Worm (Caenorhabditis elegans) whole organism, late embryonic: ENCODE results near the gene C07A12.7.

Experiments
- C38D4.7 ChIP-seq: fragments of 200-800 bp; sonication (Bioruptor generic); optimal IDR thresholded peaks from 2 replicates; lab custom pipeline; 2018; ENCODE audit warnings: mild to moderate bottlenecking, missing genetic modification characterization, moderate library complexity, missing compliant biosample characterization
- F13H6.1 ChIP-seq: sonication (generic microtip); optimal IDR thresholded peaks from 2 replicates; lab custom pipeline; 2016; ENCODE audit warnings: missing genetic modification characterization, missing compliant biosample characterization
- K09A11.1 ChIP-seq: sonication (generic microtip); optimal IDR thresholded peaks from 2 replicates; lab custom pipeline; 2017; ENCODE audit warnings: antibody characterized with exemption, mild to moderate bottlenecking, missing genetic modification characterization, missing compliant biosample characterization; ENCODE audit not compliant: insufficient read depth
- T23F11.4 ChIP-seq: fragments of 200-800 bp; sonication (Bioruptor generic); optimal IDR thresholded peaks from 2 replicates; lab custom pipeline; 2018; ENCODE audit warnings: mild to moderate bottlenecking, missing genetic modification characterization, missing compliant biosample characterization
- ceh-14 ChIP-seq: sonication (generic microtip); optimal IDR thresholded peaks from 2 replicates; lab custom pipeline; 2016; ENCODE audit warnings: missing genotype, missing genetic modification characterization, missing compliant biosample characterization
- ceh-18 ChIP-seq: sonication (generic microtip); optimal IDR thresholded peaks from 2 replicates; lab custom pipeline; 2016; ENCODE audit warnings: missing genetic modification characterization, missing compliant biosample characterization
- ceh-19 ChIP-seq: fragments of 200-800 bp; sonication (Bioruptor generic); optimal IDR thresholded peaks from 2 replicates; lab custom pipeline; 2018; ENCODE audit warnings: mild to moderate bottlenecking, missing genetic modification characterization, missing compliant biosample characterization
- ceh-24 ChIP-seq: sonication (generic microtip); optimal IDR thresholded peaks from 2 replicates; lab custom pipeline; 2016; ENCODE audit warnings: mild to moderate bottlenecking, missing genetic modification characterization, missing compliant biosample characterization
- ceh-34 ChIP-seq: sonication (generic microtip); optimal IDR thresholded peaks from 2 replicates; lab custom pipeline; 2016; ENCODE audit warnings: mild to moderate bottlenecking, missing genetic modification characterization, missing compliant biosample characterization
- ceh-6 ChIP-seq: fragments of 200-800 bp; sonication (Bioruptor generic); optimal IDR thresholded peaks from 2 replicates; lab custom pipeline; 2018; ENCODE audit warnings: mild to moderate bottlenecking, missing genetic modification characterization, missing compliant biosample characterization
- che-1 ChIP-seq: sonication (generic microtip); optimal IDR thresholded peaks from 2 replicates; lab custom pipeline; 2016; ENCODE audit warnings: mild to moderate bottlenecking, missing genetic modification characterization, missing compliant biosample characterization
- dve-1 ChIP-seq: sonication (generic microtip); optimal IDR thresholded peaks from 2 replicates; lab custom pipeline; 2017; ENCODE audit warnings: antibody characterized with exemption, mild to moderate bottlenecking, missing genetic modification characterization, missing compliant biosample characterization
- elt-2 ChIP-seq: sonication (generic microtip); optimal IDR thresholded peaks from 2 replicates; lab custom pipeline; 2016; ENCODE audit warnings: missing genetic modification reagents, missing genetic modification characterization, missing compliant biosample characterization
- gmeb-2 ChIP-seq: sonication (generic microtip); optimal IDR thresholded peaks from 2 replicates; lab custom pipeline; 2016; ENCODE audit warnings: missing genetic modification characterization, inconsistent platforms, missing compliant biosample characterization
- hlh-8 ChIP-seq: sonication (generic microtip); optimal IDR thresholded peaks from 2 replicates; lab custom pipeline; 2016; ENCODE audit warnings: missing genotype, missing genetic modification characterization, missing compliant biosample characterization
- lim-6 ChIP-seq: sonication (generic microtip); optimal IDR thresholded peaks from 2 replicates; lab custom pipeline; 2016; ENCODE audit warnings: missing genetic modification characterization, missing compliant biosample characterization
- nfya-1 ChIP-seq: sonication (generic microtip); optimal IDR thresholded peaks from 2 replicates; lab custom pipeline; 2017; ENCODE audit warnings: missing genetic modification characterization, mild to moderate bottlenecking, missing compliant biosample characterization, antibody characterized with exemption, moderate library complexity
- nhr-11 ChIP-seq: fragments of 150-350 bp; optimal IDR thresholded peaks from 2 replicates; lab custom pipeline; 2014; ENCODE audit warnings: missing biosample characterization, missing genetic modification characterization
- odd-2 ChIP-seq: sonication (generic microtip); optimal IDR thresholded peaks from 2 replicates; lab custom pipeline; 2017; ENCODE audit warnings: antibody characterized with exemption, mild to moderate bottlenecking, missing genetic modification characterization, missing compliant biosample characterization
- pag-3 ChIP-seq: sonication (generic microtip); optimal IDR thresholded peaks from 2 replicates; lab custom pipeline; 2016; ENCODE audit warnings: missing compliant biosample characterization, missing genetic modification characterization, borderline replicate concordance
- pqm-1 ChIP-seq: sonication (generic microtip); optimal IDR thresholded peaks from 2 replicates; lab custom pipeline; 2016; ENCODE audit warnings: missing genetic modification characterization, missing compliant biosample characterization
- ref-2 ChIP-seq: sonication (generic microtip); optimal IDR thresholded peaks from 2 replicates; lab custom pipeline; 2016; ENCODE audit warnings: missing genetic modification characterization, missing compliant biosample characterization
- rnt-1 ChIP-seq: sonication (generic microtip); optimal IDR thresholded peaks from 2 replicates; lab custom pipeline; 2016; ENCODE audit warnings: missing genetic modification characterization, missing compliant biosample characterization
- unc-3 ChIP-seq, 2 experiments: fragments of 200-800 bp in 1 of 2; sonication (Bioruptor generic) in 1 of 2; sonication (generic microtip) in 1 of 2; conservative IDR thresholded peaks in 1 of 2; optimal IDR thresholded peaks in 1 of 2; 2 replicates each; pipeline versions ENCODE4 v1.3.6 to Lab custom; 2016 to 2022; ENCODE audit warnings: missing compliant biosample characterization in 2 of 2, missing genetic modification characterization in 2 of 2, missing genetic modification reagents in 1 of 2
- unc-55 ChIP-seq: sonication (generic microtip); optimal IDR thresholded peaks from 2 replicates; lab custom pipeline; 2017; ENCODE audit warnings: missing biosample characterization, missing genetic modification reagents, missing genetic modification characterization
- zip-5 ChIP-seq: sonication (generic microtip); optimal IDR thresholded peaks from 2 replicates; lab custom pipeline; 2016; ENCODE audit warnings: missing genetic modification characterization, missing compliant biosample characterization
- ztf-16 ChIP-seq: sonication (generic microtip); optimal IDR thresholded peaks from 2 replicates; lab custom pipeline; 2017; ENCODE audit warnings: missing genetic modification characterization, missing compliant biosample characterization

Gene C07A12.7

DNA sequence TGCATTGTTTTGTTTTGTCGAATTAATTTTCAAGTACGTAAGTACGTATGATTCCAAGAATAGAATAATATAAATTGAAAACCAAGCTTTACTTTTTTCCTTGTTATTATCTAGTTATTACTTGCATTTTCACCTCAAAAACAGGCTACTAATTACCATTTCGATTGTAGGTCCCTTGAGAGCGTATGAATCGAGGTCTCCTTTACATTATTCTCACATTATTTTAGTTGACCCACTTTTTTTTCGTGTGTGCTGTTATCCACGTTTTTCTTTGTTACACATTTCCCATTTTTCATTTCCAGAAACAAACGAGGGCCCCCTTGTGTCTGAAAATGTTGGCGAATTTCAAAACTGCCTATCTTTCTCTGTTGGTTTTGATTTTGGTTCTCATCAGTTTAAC lies 39.9 kb upstream of the C07A12.7 start, which contains the start of gene C05E11.6:
TSS of gene C05E11.6 (plus strand) at position 301 of the 400 bp plus-strand sequence.
- TF ChIP-seq gmeb-2 (tag; lab: Kevin White, UChicago): no peak
- no peak for TF ChIP-seq ztf-16 (tag; lab: Kevin White, UChicago)
- TF ChIP-seq dve-1 (tag; lab: Kevin White, UChicago): no peak

DNA sequence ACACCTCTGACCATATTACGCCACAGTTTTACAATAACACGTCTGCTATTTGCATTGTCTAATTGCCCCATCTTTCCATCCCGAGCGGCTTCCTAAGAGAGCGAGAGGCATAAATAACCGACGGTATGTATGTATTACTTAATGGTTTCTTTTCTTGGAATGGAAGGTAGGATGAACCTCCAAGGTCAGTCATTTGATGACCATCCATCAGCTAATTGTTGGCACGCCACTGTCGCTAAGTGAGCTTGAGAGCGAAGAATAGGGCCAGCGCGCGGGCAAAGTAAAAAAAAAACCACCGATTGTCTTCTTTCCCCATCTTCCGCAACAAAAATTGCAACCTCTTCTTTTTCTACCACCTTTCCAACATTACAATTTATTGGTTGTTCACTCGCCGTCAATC lies 34.1 kb upstream of the C07A12.7 start:
- no peak for TF ChIP-seq ztf-16 (tag; lab: Kevin White, UChicago)

- TF ChIP-seq nhr-11 (tag; lab: Kevin White, UChicago) (no peak), ceh-6 (GFP tag; lab: Kevin White, UChicago) (no peak), pag-3 (tag; lab: Kevin White, UChicago) (no peak), che-1 (tag; lab: Kevin White, UChicago) (no peak), ref-2 (tag; lab: Kevin White, UChicago) (no peak), pqm-1 (tag; lab: Kevin White, UChicago) (no peak), unc-55 (no peak), K09A11.1 (tag; lab: Kevin White, UChicago) (no peak), rnt-1 (tag; lab: Kevin White, UChicago) (no peak), gmeb-2 (tag; lab: Kevin White, UChicago) (no peak)
Measured at ce11 chrX:4554385-4554784, 32.4 kb upstream of the C07A12.7 start, which contains the start of gene ham-2. TSS of gene ham-2 (plus strand) at chrX:4554685.

DNA sequence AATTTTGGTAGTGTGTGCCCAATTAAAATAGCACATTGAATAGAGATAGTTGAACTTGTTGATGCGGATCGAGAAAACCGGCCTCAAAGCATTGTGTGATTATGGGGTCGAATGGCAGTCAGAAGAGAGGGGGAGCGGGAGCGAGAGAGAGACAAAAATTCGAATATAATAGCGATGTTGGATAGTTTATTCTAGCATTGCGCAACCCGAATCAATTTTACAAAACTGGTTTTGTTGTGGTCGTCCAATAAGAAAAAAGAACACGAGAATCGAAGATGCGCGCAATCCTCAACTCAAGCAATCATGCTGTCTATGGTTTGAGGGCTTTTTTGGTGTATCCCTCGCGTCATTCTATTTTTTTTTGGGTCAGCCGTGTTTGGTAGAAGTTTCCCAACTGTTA lies 31.5 kb upstream of the C07A12.7 start:
- TF ChIP-seq nhr-11 (tag; lab: Kevin White, UChicago) (no peak), dve-1 (tag; lab: Kevin White, UChicago) (no peak), ceh-6 (GFP tag; lab: Kevin White, UChicago) (no peak), T23F11.4 (no peak), ceh-19 (GFP tag; lab: Kevin White, UChicago) (no peak), gmeb-2 (tag; lab: Kevin White, UChicago) (no peak), nfya-1 (tag; lab: Kevin White, UChicago) (no peak), unc-3 (GFP tag; conservative IDR thresholded peaks at IDR 0.05; lab: Robert Waterston, UW) (no peak), unc-3 (tag; optimal IDR thresholded peaks at IDR 0.05; lab: Kevin White, UChicago) (no peak), K09A11.1 (tag; lab: Kevin White, UChicago) (no peak), F13H6.1 (no peak), C38D4.7 (no peak), ceh-24 (no peak), lim-6 (tag; lab: Kevin White, UChicago) (no peak)

- TF ChIP-seq nhr-11 (tag; lab: Kevin White, UChicago) (no peak), elt-2 (tag; lab: Kevin White, UChicago) (no peak), ceh-6 (GFP tag; lab: Kevin White, UChicago) (no peak), ceh-34 (no peak), ceh-14 (no peak)
Measured at ce11 chrX:4553033-4553432, 31.1 kb upstream of the C07A12.7 start.

DNA sequence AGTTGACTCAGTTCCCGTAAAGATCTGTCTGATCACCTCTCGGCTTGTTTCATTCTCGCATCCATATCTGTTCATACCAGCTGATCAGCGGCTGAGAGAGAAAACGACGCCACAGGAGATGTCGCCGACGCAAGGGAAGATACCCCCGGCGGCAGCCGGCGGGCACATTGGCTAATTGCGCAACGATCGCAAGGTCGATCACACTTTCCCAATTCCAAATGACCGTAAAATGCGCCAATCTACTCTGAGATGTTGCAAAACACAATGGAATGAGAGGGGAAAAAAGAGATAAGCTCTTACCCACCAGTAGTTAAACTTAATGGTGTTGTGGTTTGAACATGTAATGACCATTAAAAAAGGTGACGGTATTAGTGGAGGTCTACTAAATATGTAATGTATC lies 29.0 kb upstream of the C07A12.7 start:
- TF ChIP-seq odd-2 (tag; lab: Kevin White, UChicago) (no peak), ceh-14 (no peak), ref-2 (tag; lab: Kevin White, UChicago) (peak; percentile 60)

- TF ChIP-seq hlh-8 (tag; lab: Kevin White, UChicago) (no peak), unc-55 (no peak), zip-5 (no peak), ceh-18 (no peak)
Measured at ce11 chrX:4549853-4550596, 28.1 kb upstream of the C07A12.7 start, which contains the start of gene C07A12.18. TSS of gene C07A12.18 (minus strand) at chrX:4549903.
